Fruit fly (Drosophila melanogaster) Kc167 (cell line): ENCODE data around the gene Vdup1.

ENCODE experiments used
- Myc ChIP-seq: fragments of >200 bp; optimal IDR thresholded peaks from 2 replicates; lab custom pipeline; 2017; ENCODE audit warnings: missing external identifiers
- Sin3A ChIP-seq: fragments of >200 bp; optimal IDR thresholded peaks from 2 replicates; lab custom pipeline; 2018; ENCODE audit warnings: missing external identifiers
- h ChIP-seq: fragments of >200 bp; optimal IDR thresholded peaks from 3 replicates; lab custom pipeline; 2018; ENCODE audit warnings: missing external identifiers
- insv ChIP-seq: fragments of >200 bp; optimal IDR thresholded peaks from 3 replicates; lab custom pipeline; 2018; ENCODE audit warnings: missing external identifiers
- psq ChIP-seq: fragments of >200 bp; optimal IDR thresholded peaks from 2 replicates; lab custom pipeline; 2017; ENCODE audit warnings: missing external identifiers
- ttk ChIP-seq: sonication (Bioruptor generic); optimal IDR thresholded peaks from 2 replicates; lab custom pipeline; 2017; ENCODE audit warnings: missing external identifiers

Vdup1 gene

DNA sequence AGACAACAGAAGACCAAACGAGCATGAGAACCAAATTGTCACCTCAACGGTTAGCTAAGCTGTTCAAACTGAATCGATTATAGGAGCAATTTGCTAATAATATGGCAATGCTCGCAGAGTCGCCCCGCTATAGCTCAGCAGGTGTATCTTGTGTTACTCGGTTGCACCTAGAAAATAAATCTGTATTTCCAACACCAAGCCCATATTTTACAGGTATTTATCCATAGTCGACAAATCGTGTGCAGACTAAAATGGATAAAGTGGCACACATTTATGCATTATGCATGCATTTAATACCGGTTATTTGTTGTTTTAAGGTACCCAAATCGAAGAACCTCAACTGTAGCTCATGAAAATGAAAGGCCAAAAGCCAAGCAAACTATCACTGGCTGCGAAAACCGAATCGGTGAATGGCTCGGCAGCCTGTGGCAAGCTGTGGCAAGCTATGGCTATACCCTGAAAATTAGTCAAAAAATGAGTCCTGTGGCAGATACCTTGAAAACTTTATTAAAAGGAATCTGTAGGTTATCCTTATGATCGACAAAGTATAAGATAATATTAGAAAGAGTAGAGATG lies at the start of gene Vdup1:
Gene Vdup1, minus strand, starts transcription at position 51 of the 576 bp plus-strand sequence.
- no peak for TF ChIP-seq Sin3A (lab: Kevin White, UChicago)
- TF ChIP-seq psq (lab: Kevin White, UChicago): no peak
- TF ChIP-seq h (lab: Kevin White, UChicago): no peak
- no peak for TF ChIP-seq ttk (lab: Kevin White, UChicago)
- TF ChIP-seq Myc (lab: Kevin White, UChicago): no peak
- TF ChIP-seq insv: no peak

DNA sequence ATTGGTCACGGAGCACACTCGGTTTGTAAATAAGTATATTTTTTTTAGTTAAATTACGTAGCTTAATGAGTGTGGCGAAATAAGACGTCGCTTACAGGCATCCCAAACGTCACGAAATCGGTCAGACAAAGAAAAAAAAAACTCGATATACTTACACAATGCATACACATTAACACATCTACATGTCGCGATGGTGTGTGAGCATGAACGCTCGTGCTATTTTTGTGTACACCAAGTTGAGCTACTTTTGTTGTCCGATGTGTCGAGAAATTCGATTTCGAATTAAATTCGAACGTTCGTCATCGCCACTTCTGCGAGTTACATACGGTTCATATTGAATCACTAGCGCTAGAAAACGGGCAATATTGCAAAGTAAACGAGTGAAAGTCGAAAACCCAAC lies 46.4 kb upstream of the Vdup1 start:
- no peak for TF ChIP-seq h (lab: Kevin White, UChicago)

DNA sequence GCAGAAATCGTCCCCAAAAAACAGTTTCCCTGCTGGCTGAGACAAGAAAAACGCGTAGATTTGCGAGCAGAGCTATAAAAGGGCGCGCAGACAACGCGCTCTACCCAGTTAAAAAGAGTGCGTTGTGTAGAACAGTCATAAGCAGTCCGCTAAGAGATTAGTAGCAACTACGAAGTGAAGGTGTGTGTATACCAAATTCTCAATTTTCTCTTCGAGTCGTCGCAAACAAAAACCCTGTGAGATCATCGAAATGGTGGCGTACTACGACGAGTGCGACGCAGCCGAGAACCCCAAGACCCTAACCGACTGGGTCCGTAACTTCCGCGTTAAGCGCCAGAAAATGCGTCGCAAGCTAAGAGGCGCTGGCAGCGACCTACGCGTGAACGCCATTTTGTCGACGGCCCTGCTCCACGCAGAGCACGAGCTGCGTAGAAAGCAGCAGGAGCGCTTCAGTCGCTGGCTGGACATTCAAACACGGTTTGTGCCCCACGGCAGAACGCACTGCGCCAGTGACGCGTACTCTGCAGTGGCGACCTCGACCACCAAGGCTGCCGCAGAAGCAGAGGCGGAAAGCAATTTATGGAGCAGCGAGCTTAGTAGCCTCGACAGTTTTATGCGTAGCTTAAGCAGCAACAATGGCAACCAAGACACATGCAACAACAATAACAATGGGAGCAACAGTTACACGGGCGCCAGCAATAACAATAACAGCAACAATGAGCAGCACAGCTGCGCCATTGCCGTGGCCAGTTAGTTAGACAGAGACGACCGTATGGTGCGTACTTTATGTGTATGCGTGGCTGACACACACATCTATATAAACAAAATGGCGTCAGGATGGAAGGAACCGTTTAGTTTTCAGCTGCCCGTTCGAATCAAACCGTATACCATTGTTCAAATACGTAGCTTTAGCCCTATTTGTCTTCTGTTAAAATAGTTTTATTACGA lies 45.5 kb upstream of the Vdup1 start:
- TF ChIP-seq Sin3A (lab: Kevin White, UChicago): no peak
- no peak for TF ChIP-seq h (lab: Kevin White, UChicago)
- no peak for TF ChIP-seq ttk (lab: Kevin White, UChicago)
- TF ChIP-seq insv: no peak
- no peak for TF ChIP-seq Myc (lab: Kevin White, UChicago)
- no peak for TF ChIP-seq psq (lab: Kevin White, UChicago)

DNA sequence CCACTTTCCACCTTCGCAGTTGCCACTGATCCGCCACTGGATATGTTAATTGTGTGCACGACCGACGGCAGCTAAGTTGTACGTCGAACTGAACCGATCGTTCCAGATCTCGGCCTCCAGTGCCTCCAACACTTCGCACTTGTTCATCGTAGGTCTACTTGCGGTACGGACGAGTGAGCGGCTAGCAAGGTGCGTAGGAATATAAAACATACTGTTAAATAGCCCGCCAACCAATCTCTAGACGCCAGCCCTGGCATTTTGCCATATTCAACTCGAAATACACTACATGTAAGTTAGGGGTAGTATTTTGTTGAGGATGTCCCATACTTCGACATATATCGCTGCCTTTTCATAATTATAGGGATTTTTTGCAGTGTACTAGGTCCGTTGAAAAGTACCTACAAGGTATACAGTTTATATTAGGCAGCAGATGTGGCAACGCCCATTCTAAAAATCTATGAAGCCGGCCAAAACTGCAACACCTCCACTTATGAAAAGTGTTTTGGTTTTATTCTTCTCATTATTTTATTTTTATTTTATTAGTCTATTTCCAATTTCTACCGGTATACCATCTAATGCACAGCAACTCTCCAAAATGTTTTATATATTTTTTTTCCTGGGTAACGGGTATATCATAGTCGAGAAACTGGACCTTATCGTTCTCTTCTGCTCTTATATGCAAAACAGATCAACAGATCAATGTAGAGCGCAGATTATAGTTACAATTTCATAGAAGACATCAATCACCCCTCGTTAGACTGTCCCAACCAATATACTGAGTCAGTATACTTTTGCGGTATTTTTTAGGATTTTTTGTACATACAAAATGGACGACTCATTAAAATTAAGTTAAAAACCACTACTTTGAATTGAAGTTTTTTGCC lies 44.5 kb upstream of the Vdup1 start, which contains the start of the genes pyx and CG33229:
Gene pyx, minus strand, starts transcription at position 51 of the 884 bp plus-strand sequence.
Gene CG33229, plus strand, starts transcription at position 834 of the 884 bp plus-strand sequence.
- no peak for TF ChIP-seq insv
- no peak for TF ChIP-seq Sin3A (lab: Kevin White, UChicago)
- TF ChIP-seq Myc (lab: Kevin White, UChicago): no peak
- TF ChIP-seq psq (lab: Kevin White, UChicago): no peak
- TF ChIP-seq ttk (lab: Kevin White, UChicago): no peak
- TF ChIP-seq h (lab: Kevin White, UChicago): no peak

DNA sequence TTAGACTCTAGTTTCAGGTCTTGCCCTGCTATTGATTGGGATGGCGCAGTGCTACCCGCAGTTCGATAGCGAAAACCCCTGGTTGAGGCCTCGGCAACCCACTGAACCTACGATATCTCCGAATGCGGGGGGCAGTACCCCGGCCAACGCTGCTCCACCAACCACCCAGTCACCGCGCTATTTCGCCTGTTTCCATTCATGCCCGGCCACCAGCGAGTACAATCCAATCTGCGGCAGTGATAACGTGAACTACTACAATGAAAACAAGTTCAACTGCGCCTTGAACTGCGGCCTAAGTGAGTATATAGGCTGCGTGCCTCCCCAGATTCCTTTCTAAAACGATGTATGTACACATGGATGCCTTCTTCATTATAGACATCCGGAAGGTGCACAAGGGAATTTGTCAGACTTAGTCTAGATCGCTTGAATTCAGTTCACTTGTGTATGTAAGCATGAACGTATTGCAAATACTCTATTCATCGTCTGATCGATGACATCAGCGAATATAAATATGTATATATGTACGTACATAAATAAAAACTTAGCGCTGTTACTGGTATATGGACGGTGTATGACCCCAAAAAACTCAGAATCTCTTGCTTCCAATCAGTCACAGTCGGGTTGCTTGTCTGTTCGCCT lies 38.8 kb upstream of the Vdup1 start, which contains the start of gene CG13877:
Gene CG13877, plus strand, starts transcription at position 589 of the 639 bp plus-strand sequence.
- TF ChIP-seq Sin3A (lab: Kevin White, UChicago) (no peak), ttk (lab: Kevin White, UChicago) (no peak), psq (lab: Kevin White, UChicago) (no peak), insv (no peak), h (lab: Kevin White, UChicago) (no peak), Myc (lab: Kevin White, UChicago) (no peak)

DNA sequence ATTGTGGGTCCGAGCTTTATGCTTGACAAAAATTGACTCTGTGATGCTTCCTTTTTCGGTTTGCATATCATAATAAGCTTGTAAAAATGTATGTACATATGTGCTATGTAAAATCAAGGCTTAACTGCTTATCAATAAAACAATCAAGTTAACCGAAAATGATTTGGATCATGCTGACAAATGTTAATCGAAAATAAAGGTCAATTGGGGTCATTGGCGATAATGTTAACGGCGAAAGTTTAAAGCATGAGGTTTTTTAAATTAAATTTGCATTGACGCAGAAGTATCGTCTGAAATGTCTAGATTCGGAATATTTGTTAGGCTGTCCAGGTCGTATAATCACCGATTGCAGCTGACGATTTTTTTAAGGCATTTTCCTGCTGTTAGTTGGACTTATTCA lies 37.6 kb upstream of the Vdup1 start, which contains the start of gene Kaz1-ORFB:
Gene Kaz1-ORFB, plus strand, starts transcription at position 301 of the 400 bp plus-strand sequence.
- TF ChIP-seq psq (lab: Kevin White, UChicago): no peak

DNA sequence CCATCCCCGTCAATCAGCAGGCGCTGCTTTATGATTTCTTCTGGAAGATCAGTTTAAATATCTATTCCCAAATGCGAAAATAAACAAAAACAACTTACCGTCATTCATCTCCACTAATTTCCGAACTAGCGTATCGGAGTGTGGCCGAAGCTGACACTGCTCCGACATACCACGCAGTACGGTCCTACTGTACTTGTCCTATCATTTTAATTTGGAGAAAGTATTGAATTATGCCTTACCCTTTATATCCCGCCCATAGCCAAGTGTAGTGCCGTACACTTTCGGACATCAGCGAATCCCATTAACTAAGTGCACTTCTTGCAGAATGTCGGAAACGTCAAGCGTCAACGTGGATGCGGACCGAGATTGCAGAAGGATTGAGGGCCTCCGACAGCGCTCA lies 33.8 kb upstream of the Vdup1 start, which contains the start of the genes thoc7 and Dis3l2:
Gene thoc7, minus strand, starts transcription at position 168 of the 400 bp plus-strand sequence.
Gene Dis3l2, plus strand, starts transcription at position 190 of the 400 bp plus-strand sequence.
- no peak for TF ChIP-seq ttk (lab: Kevin White, UChicago)
- no peak for TF ChIP-seq h (lab: Kevin White, UChicago)
- TF ChIP-seq Sin3A (lab: Kevin White, UChicago): no peak
- TF ChIP-seq psq (lab: Kevin White, UChicago): no peak
- no peak for TF ChIP-seq Myc (lab: Kevin White, UChicago)
- TF ChIP-seq insv: no peak

DNA sequence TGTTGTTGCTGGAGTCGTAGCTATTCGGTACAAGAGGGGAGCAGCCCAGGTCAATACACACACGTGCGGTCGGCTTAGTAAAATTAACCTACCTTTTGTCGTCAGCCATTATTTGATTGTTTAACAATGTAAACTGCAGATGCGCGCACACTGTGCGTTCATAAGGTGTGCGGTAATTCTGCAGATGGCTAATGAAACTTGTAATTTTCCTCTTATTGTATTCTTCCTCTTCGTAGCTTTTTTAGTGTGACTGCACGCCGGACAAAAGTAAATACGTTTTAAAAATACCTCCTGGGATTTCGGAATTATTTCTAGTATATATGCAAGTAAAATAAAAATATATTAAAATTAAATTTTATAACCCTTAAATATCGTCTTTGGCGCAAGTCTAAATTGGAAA lies 32.4 kb upstream of the Vdup1 start, which contains the start of gene Prp4k:
Gene Prp4k, minus strand, starts transcription at position 258 of the 400 bp plus-strand sequence.
- TF ChIP-seq insv (no peak), psq (lab: Kevin White, UChicago) (no peak), Sin3A (lab: Kevin White, UChicago) (no peak), ttk (lab: Kevin White, UChicago) (no peak), h (lab: Kevin White, UChicago) (no peak), Myc (lab: Kevin White, UChicago) (no peak)

DNA sequence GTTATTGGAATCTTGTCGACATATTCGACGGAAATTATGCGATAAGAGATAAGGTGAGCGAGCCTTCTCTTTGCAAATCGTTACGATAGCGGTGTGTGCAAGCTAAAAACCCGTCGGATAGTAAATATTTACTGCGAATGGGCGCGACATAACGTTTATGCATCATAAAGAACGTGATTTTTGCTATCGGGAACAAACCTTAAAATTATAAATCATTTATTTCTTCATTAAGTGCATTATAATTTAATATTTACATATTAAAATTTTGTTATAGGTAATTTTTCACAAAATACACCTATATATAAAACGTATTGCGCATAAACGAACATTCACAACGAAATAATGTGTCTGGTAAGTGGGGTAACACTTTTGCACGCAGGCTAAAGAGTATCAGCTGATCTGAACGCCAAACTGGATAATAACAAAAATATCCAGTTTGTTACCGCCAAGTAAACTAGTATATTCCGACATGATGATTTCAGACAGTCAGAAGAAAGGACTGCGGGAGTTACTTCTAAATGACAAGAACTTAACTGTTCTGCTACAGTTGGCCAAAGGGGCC lies 27.0 kb upstream of the Vdup1 start, which contains the start of the genes Gk1 and CG13876:
Gene Gk1, minus strand, starts transcription at position 122 of the 562 bp plus-strand sequence.
Gene CG13876, plus strand, starts transcription at position 412 of the 562 bp plus-strand sequence.
- TF ChIP-seq psq (lab: Kevin White, UChicago) (no peak), Sin3A (lab: Kevin White, UChicago) (no peak), ttk (lab: Kevin White, UChicago) (no peak), Myc (lab: Kevin White, UChicago) (no peak), insv (no peak), h (lab: Kevin White, UChicago) (no peak)

DNA sequence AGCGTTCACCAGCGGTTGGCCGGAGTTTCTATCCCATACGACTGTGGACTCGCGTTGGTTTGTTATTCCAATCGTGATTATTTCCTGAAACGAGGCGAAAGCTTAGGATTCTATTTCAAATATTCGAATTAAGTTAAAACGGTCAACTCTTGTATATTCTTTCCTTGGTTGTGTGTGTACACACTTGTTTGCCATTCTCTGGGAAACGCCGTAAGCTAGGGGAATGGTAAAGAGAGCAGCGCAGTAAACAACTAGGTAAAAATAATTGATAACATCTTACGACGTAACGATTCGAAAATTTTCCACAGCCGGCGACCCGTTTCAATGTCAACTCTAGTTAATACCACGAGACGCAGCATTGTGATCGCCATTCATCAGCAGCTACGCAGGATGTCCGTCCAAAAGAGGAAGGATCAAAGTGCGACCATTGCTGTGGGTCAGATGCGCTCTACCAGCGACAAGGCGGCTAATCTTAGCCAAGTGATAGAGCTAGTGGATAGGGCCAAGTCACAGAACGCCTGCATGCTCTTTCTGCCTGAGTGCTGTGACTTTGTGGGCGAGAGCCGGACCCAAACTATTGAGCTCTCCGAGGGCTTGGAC lies 24.9 kb upstream of the Vdup1 start, which contains the start of gene NitFhit:
Gene NitFhit, plus strand, starts transcription at position 195 of the 600 bp plus-strand sequence.
- TF ChIP-seq insv: no peak
- no peak for TF ChIP-seq ttk (lab: Kevin White, UChicago)
- TF ChIP-seq h (lab: Kevin White, UChicago): no peak
- no peak for TF ChIP-seq psq (lab: Kevin White, UChicago)
- TF ChIP-seq Myc (lab: Kevin White, UChicago): no peak
- TF ChIP-seq Sin3A (lab: Kevin White, UChicago): no peak
